Worm (Caenorhabditis elegans) whole organism, L3 larva: ENCODE data around the gene F49F1.15.
"Not testable (repeated sequence)": the region's sequence is repeated elsewhere in the genome, so short reads cannot be mapped to it uniquely, and the experiment has no call there.

ENCODE experiments used
- R02D3.7 ChIP-seq: fragments of 150-350 bp; optimal IDR thresholded peaks from 2 replicates; lab custom pipeline; 2014; ENCODE audit warnings: missing biosample characterization, missing genetic modification characterization
- ama-1 ChIP-seq: fragments of 150-350 bp; optimal IDR thresholded peaks from 2 replicates; lab custom pipeline; 2018
- ceh-16 ChIP-seq: sonication (generic microtip); optimal IDR thresholded peaks from 2 replicates; lab custom pipeline; 2017; ENCODE audit warnings: missing biosample characterization, missing genetic modification characterization
- daf-12 ChIP-seq: fragments of 150-350 bp; optimal IDR thresholded peaks from 2 replicates; lab custom pipeline; 2014; ENCODE audit warnings: missing biosample characterization, missing genetic modification reagents, missing genetic modification characterization
- egl-27 ChIP-seq: sonication (generic microtip); optimal IDR thresholded peaks from 4 replicates; lab custom pipeline; 2017; ENCODE audit warnings: missing biosample characterization, missing genetic modification reagents, missing genetic modification characterization
- elt-1 ChIP-seq: fragments of 150-350 bp; optimal IDR thresholded peaks from 2 replicates; lab custom pipeline; 2014; ENCODE audit warnings: missing biosample characterization, missing genetic modification characterization
- elt-3 ChIP-seq, 3 experiments: fragments of 150-350 bp in 1 of 3; sonication (generic microtip) in 2 of 3; optimal IDR thresholded peaks; 2 replicates in 2 of 3; 4 replicates in 1 of 3; lab custom pipeline; 2014 to 2017; ENCODE audit warnings: missing biosample characterization in 3 of 3, missing genetic modification characterization in 3 of 3
- fkh-2 ChIP-seq: fragments of 150-350 bp; optimal IDR thresholded peaks from 2 replicates; lab custom pipeline; 2014; ENCODE audit warnings: missing biosample characterization, missing genetic modification reagents, missing genetic modification characterization
- jun-1 ChIP-seq: fragments of 150-350 bp; optimal IDR thresholded peaks from 2 replicates; lab custom pipeline; 2014; ENCODE audit warnings: missing biosample characterization, missing genetic modification reagents, missing genetic modification characterization
- nhr-11 ChIP-seq: fragments of 150-350 bp; optimal IDR thresholded peaks from 2 replicates; lab custom pipeline; 2014; ENCODE audit warnings: missing biosample characterization, missing genetic modification characterization
- nhr-237 ChIP-seq: fragments of 150-350 bp; optimal IDR thresholded peaks from 2 replicates; lab custom pipeline; 2014; ENCODE audit warnings: missing biosample characterization, missing genetic modification characterization
- nhr-76 ChIP-seq: fragments of 150-350 bp; sonication (generic microtip); optimal IDR thresholded peaks from 5 replicates; lab custom pipeline; 2014; ENCODE audit warnings: missing biosample characterization, missing genetic modification characterization
- nhr-77 ChIP-seq: fragments of 150-350 bp; optimal IDR thresholded peaks from 2 replicates; lab custom pipeline; 2014; ENCODE audit warnings: missing biosample characterization, missing genetic modification characterization
- pqm-1 ChIP-seq: fragments of 150-350 bp; optimal IDR thresholded peaks from 2 replicates; lab custom pipeline; 2017; ENCODE audit warnings: missing biosample characterization, missing genetic modification characterization, inconsistent platforms

DNA sequence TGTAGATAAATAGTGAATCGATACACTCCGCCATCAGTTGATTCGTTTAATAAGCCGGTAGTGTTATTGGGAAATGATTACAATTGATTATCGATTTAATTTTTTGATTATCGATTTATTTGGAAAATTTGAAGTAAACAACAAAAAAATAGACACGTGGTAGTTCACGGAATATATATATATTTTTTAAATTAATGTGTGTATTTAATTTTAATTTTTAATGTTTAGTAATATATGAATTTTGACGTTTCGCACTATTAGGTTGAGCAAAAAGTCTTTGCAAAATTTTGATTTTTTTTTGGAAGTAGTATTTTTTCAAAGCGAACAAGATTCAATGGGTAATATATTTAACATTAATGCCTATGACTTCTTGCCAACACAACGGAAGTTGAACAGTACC, 28.6 kb upstream of the F49F1.15 start, which contains the start of gene F49F1.12:
- not testable (repeated sequence) for TF ChIP-seq egl-27 (tag; lab: Kevin White, UChicago); daf-12 (tag; lab: Kevin White, UChicago); ceh-16 (tag; lab: Kevin White, UChicago); R02D3.7; elt-3 (tag; optimal IDR thresholded peaks at IDR 0.05; lab: Kevin White, UChicago); nhr-11 (tag; lab: Kevin White, UChicago); nhr-77 (tag; lab: Kevin White, UChicago); jun-1 (tag; lab: Kevin White, UChicago); nhr-76 (tag; lab: Kevin White, UChicago); elt-1 (tag; lab: Kevin White, UChicago); fkh-2; nhr-237; pqm-1; ama-1
